Worm (Caenorhabditis elegans) whole organism, L3 larva: ENCODE measurements around the gene ist-1.

ENCODE experiments used
- R02D3.7 ChIP-seq: fragments of 150-350 bp; optimal IDR thresholded peaks from 2 replicates; lab custom pipeline; 2014; ENCODE audit warnings: missing biosample characterization, missing genetic modification characterization
- ZK546.5 ChIP-seq: sonication (generic microtip); optimal IDR thresholded peaks from 2 replicates; lab custom pipeline; 2017; ENCODE audit warnings: missing biosample characterization, missing genetic modification characterization
- aly-2 ChIP-seq: fragments of 150-350 bp; optimal IDR thresholded peaks from 2 replicates; lab custom pipeline; 2014; ENCODE audit warnings: missing biosample characterization, missing genetic modification characterization
- ama-1 ChIP-seq: fragments of 150-350 bp; optimal IDR thresholded peaks from 2 replicates; lab custom pipeline; 2018
- ceh-16 ChIP-seq: sonication (generic microtip); optimal IDR thresholded peaks from 2 replicates; lab custom pipeline; 2017; ENCODE audit warnings: missing biosample characterization, missing genetic modification characterization
- ceh-28 ChIP-seq: fragments of 150-350 bp; optimal IDR thresholded peaks from 2 replicates; lab custom pipeline; 2014; ENCODE audit warnings: missing biosample characterization, missing genetic modification reagents, missing genetic modification characterization
- ceh-82 ChIP-seq: fragments of 150-350 bp; optimal IDR thresholded peaks from 2 replicates; lab custom pipeline; 2014; ENCODE audit warnings: missing biosample characterization, missing genetic modification characterization
- daf-12 ChIP-seq: fragments of 150-350 bp; optimal IDR thresholded peaks from 2 replicates; lab custom pipeline; 2014; ENCODE audit warnings: missing biosample characterization, missing genetic modification reagents, missing genetic modification characterization
- egl-27 ChIP-seq: sonication (generic microtip); optimal IDR thresholded peaks from 4 replicates; lab custom pipeline; 2017; ENCODE audit warnings: missing biosample characterization, missing genetic modification reagents, missing genetic modification characterization
- egl-5 ChIP-seq: fragments of 150-350 bp; optimal IDR thresholded peaks from 2 replicates; lab custom pipeline; 2017; ENCODE audit warnings: missing biosample characterization, missing genetic modification reagents, missing genetic modification characterization, inconsistent platforms
- elt-1 ChIP-seq: fragments of 150-350 bp; optimal IDR thresholded peaks from 2 replicates; lab custom pipeline; 2014; ENCODE audit warnings: missing biosample characterization, missing genetic modification characterization
- elt-2 ChIP-seq: sonication (generic microtip); optimal IDR thresholded peaks from 2 replicates; lab custom pipeline; 2016; ENCODE audit warnings: missing genetic modification reagents, mild to moderate bottlenecking, missing genetic modification characterization, missing compliant biosample characterization
- elt-3 ChIP-seq, 3 experiments: fragments of 150-350 bp in 1 of 3; sonication (generic microtip) in 2 of 3; optimal IDR thresholded peaks; 2 replicates in 2 of 3; 4 replicates in 1 of 3; lab custom pipeline; 2014 to 2017; ENCODE audit warnings: missing biosample characterization in 3 of 3, missing genetic modification characterization in 3 of 3
- eor-1 ChIP-seq, 2 experiments: fragments of 150-350 bp; optimal IDR thresholded peaks; 2 replicates each; lab custom pipeline; 2014 to 2018; ENCODE audit warnings: missing biosample characterization in 2 of 2, missing genetic modification characterization in 2 of 2
- fkh-10 ChIP-seq: sonication (generic microtip); optimal IDR thresholded peaks from 2 replicates; lab custom pipeline; 2017; ENCODE audit warnings: missing biosample characterization, missing genetic modification reagents, missing genetic modification characterization
- fkh-2 ChIP-seq: fragments of 150-350 bp; optimal IDR thresholded peaks from 2 replicates; lab custom pipeline; 2014; ENCODE audit warnings: missing biosample characterization, missing genetic modification reagents, missing genetic modification characterization
- fos-1 ChIP-seq: fragments of 150-350 bp; optimal IDR thresholded peaks from 2 replicates; lab custom pipeline; 2014; ENCODE audit warnings: missing biosample characterization, missing genetic modification characterization
- lin-15B ChIP-seq: fragments of 150-350 bp; optimal IDR thresholded peaks from 2 replicates; lab custom pipeline; 2014; ENCODE audit warnings: missing biosample characterization, missing genetic modification characterization
- lin-39 ChIP-seq: fragments of 150-350 bp; optimal IDR thresholded peaks from 2 replicates; lab custom pipeline; 2018; ENCODE audit warnings: missing biosample characterization, missing genetic modification reagents, missing genetic modification characterization
- lsy-12 ChIP-seq: sonication (generic microtip); optimal IDR thresholded peaks from 2 replicates; lab custom pipeline; 2016; ENCODE audit warnings: mild to moderate bottlenecking, missing genetic modification characterization, missing compliant biosample characterization
- mdl-1 ChIP-seq: fragments of 150-350 bp; optimal IDR thresholded peaks from 2 replicates; lab custom pipeline; 2014; ENCODE audit warnings: missing biosample characterization, missing genetic modification characterization
- mml-1 ChIP-seq: fragments of 150-350 bp; sonication (generic microtip); optimal IDR thresholded peaks from 3 replicates; lab custom pipeline; 2014; ENCODE audit warnings: missing biosample characterization, missing genetic modification characterization
- nfya-1 ChIP-seq: sonication (generic microtip); optimal IDR thresholded peaks from 2 replicates; lab custom pipeline; 2017; ENCODE audit warnings: missing genetic modification characterization, mild to moderate bottlenecking, missing compliant biosample characterization, antibody characterized with exemption, moderate library complexity; ENCODE audit not compliant: insufficient read depth
- nhr-11 ChIP-seq: fragments of 150-350 bp; optimal IDR thresholded peaks from 2 replicates; lab custom pipeline; 2014; ENCODE audit warnings: missing biosample characterization, missing genetic modification characterization
- nhr-12 ChIP-seq: fragments of 150-350 bp; optimal IDR thresholded peaks from 2 replicates; lab custom pipeline; 2014; ENCODE audit warnings: missing biosample characterization, missing genetic modification characterization
- nhr-237 ChIP-seq: fragments of 150-350 bp; optimal IDR thresholded peaks from 2 replicates; lab custom pipeline; 2014; ENCODE audit warnings: missing biosample characterization, missing genetic modification characterization
- nhr-25 ChIP-seq: sonication (generic microtip); optimal IDR thresholded peaks from 2 replicates; lab custom pipeline; 2017; ENCODE audit warnings: missing biosample characterization, missing genetic modification characterization
- nhr-28 ChIP-seq: fragments of 150-350 bp; optimal IDR thresholded peaks from 2 replicates; lab custom pipeline; 2014; ENCODE audit warnings: missing biosample characterization, missing genetic modification characterization
- nhr-43 ChIP-seq: sonication (generic microtip); optimal IDR thresholded peaks from 2 replicates; lab custom pipeline; 2016; ENCODE audit warnings: mild to moderate bottlenecking, missing genetic modification characterization, missing compliant biosample characterization; ENCODE audit not compliant: poor library complexity, severe bottlenecking
- nhr-67 ChIP-seq: fragments of 150-350 bp; optimal IDR thresholded peaks from 2 replicates; lab custom pipeline; 2014; ENCODE audit warnings: missing biosample characterization, missing genetic modification characterization
- nhr-76 ChIP-seq: fragments of 150-350 bp; sonication (generic microtip); optimal IDR thresholded peaks from 5 replicates; lab custom pipeline; 2014; ENCODE audit warnings: missing biosample characterization, missing genetic modification characterization
- nhr-77 ChIP-seq: fragments of 150-350 bp; optimal IDR thresholded peaks from 2 replicates; lab custom pipeline; 2014; ENCODE audit warnings: missing biosample characterization, missing genetic modification characterization
- pha-4 ChIP-seq: fragments of 150-350 bp; optimal IDR thresholded peaks from 2 replicates; lab custom pipeline; 2014; ENCODE audit warnings: missing biosample characterization, missing genetic modification reagents, missing genetic modification characterization
- pqm-1 ChIP-seq: fragments of 150-350 bp; optimal IDR thresholded peaks from 2 replicates; lab custom pipeline; 2017; ENCODE audit warnings: missing biosample characterization, missing genetic modification characterization, inconsistent platforms
- sea-2 ChIP-seq: fragments of 150-350 bp; sonication (generic microtip); optimal IDR thresholded peaks from 4 replicates; lab custom pipeline; 2014; ENCODE audit warnings: missing biosample characterization, missing genetic modification reagents, missing genetic modification characterization
- skn-1 ChIP-seq: fragments of 150-350 bp; optimal IDR thresholded peaks from 2 replicates; lab custom pipeline; 2014; ENCODE audit warnings: missing biosample characterization, missing genetic modification characterization
- tbx-2 ChIP-seq: sonication (generic microtip); optimal IDR thresholded peaks from 2 replicates; lab custom pipeline; 2016; ENCODE audit warnings: mild to moderate bottlenecking, missing genetic modification characterization, missing compliant biosample characterization
- unc-62 ChIP-seq: fragments of 150-350 bp; sonication (generic microtip); optimal IDR thresholded peaks from 4 replicates; lab custom pipeline; 2014; ENCODE audit warnings: missing biosample characterization, missing genetic modification reagents, missing genetic modification characterization
- ztf-11 ChIP-seq: fragments of 150-350 bp; optimal IDR thresholded peaks from 2 replicates; lab custom pipeline; 2014; ENCODE audit warnings: missing biosample characterization, missing genetic modification characterization
- ztf-4 ChIP-seq: fragments of 150-350 bp; optimal IDR thresholded peaks from 2 replicates; lab custom pipeline; 2014; ENCODE audit warnings: missing biosample characterization, missing genetic modification characterization

The ist-1 gene

DNA sequence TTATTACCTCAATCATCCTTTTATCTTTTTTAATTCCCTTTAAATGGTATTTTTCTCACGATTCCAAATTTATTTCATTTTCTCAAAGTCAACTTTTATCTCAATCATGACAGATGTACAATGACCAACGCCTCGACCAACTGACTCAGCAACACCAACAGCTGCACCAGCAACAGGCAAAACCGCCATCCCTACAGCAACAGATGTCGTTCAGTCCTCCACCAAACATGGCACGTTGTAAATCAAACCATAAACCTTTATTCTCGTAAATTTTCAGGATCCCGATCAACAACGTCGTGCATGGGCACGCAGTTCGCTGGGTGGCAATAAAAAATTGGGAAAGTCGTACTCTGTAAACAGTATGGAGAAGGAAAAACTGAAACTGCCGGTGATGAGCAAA lies 36.3 kb downstream of the ist-1 start:
- TF ChIP-seq nfya-1 (tag; lab: Kevin White, UChicago) (no peak), mml-1 (tag; lab: Kevin White, UChicago) (no peak), lin-39 (tag; lab: Kevin White, UChicago) (no peak), ceh-82 (tag; lab: Kevin White, UChicago) (no peak), lin-15B (tag; lab: Kevin White, UChicago) (no peak), tbx-2 (tag; lab: Kevin White, UChicago) (no peak), elt-2 (tag; lab: Kevin White, UChicago) (no peak), mdl-1 (no peak), elt-1 (no peak), pha-4 (tag; lab: Kevin White, UChicago) (no peak)

DNA sequence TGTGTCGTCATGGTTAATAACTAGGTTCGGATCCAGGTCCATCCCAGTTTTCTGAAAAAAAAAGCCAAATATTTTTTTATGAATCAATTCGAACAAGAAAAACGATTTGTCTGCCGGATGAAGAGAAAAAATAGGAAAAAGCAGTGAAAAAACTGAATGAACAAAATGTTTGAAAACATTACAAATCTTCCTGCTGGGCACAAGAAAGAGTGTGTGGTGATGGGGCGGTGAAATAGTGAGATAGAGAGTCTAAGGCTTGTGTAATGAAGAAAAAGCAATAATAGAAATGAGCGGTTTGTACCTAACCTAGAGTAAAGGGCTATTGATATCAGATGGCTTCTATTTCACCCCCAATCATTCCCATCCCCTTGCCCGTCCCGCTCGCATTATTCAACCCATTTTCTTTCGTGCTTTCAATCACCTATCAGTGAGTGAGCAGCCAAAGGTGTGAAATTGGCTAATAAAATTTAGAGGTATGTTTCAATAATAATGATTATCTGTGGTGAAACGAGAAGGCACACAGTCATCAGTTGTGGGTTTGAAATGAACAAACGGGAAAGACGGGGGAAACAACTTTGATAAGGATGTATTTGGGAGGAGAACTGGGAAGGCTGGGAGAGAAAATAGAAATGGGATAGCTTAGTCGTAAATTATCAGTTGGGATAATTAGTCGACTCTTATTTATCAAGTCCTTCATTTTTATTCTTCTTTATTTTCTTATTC lies 44.3 kb downstream of the ist-1 start, which contains the start of gene bar-1:
Gene bar-1 (minus strand): TSS at position 51 of the 723 bp plus-strand sequence.
- TF ChIP-seq nhr-25, result no peak
- TF ChIP-seq elt-1, result no peak
- TF ChIP-seq elt-2 (tag; lab: Kevin White, UChicago), result peak; percentile 58
- TF ChIP-seq elt-3 (tag; optimal IDR thresholded peaks at IDR 0.05; lab: Kevin White, UChicago), result no peak
- no peak for TF ChIP-seq pha-4 (tag; lab: Kevin White, UChicago)

DNA sequence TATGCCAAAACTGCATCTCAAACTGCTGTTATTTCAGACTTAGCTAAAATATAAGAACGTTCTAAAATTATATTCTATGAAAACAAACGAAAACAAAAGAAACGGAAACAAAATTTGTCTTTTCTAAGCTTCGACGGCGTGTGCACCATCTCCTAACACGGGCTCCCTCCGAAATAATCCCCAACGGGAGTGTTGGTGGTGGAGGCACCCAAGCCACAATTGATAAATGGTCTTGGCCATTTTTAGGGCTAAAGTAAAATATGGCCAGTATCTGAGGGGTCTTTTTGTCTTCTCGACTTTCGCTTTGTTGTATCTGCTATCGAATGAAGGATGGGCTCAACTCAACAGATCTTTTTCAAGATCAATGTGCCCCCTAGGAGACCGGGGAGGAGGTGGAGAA lies 48.9 kb downstream of the ist-1 start:
- TF ChIP-seq nhr-77, result no peak
- peak; percentile 55 for TF ChIP-seq lin-39 (tag; lab: Kevin White, UChicago)

DNA sequence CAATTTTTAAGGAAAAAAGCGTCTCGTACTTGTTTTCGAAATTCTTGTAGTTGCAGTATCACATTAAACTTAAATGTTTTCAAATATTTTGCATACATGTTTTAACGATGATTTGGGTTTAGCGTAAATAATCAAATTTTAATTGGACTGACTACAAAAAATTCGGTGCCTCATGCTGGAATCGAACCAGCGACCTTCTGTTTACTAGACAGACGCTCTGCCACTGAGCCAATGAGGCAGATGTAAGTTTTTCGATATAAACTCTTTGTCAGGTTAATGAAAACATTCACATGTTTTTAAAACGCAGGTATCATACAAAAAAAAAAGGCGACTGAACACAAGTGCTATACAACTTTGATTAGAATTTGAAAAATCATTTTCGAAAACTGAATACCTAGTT lies 50.4 kb downstream of the ist-1 start:
- no peak for TF ChIP-seq nhr-67
- no peak for TF ChIP-seq sea-2 (GFP tag; lab: Kevin White, UChicago)
- TF ChIP-seq egl-5 (tag; lab: Kevin White, UChicago), result no peak
- peak; percentile 27 for TF ChIP-seq pqm-1 (tag; lab: Kevin White, UChicago)
- no peak for TF ChIP-seq lsy-12 (tag; lab: Kevin White, UChicago)
- no peak for TF ChIP-seq mdl-1
- TF ChIP-seq eor-1 (tag; optimal IDR thresholded peaks at IDR 0.05; lab: Kevin White, UChicago), result no peak
- peak; percentile 25 for TF ChIP-seq nhr-43 (tag; lab: Kevin White, UChicago)
- peak; percentile 29 for TF ChIP-seq elt-2 (tag; lab: Kevin White, UChicago)
- TF ChIP-seq, all 47 proteins: peak for 3

DNA sequence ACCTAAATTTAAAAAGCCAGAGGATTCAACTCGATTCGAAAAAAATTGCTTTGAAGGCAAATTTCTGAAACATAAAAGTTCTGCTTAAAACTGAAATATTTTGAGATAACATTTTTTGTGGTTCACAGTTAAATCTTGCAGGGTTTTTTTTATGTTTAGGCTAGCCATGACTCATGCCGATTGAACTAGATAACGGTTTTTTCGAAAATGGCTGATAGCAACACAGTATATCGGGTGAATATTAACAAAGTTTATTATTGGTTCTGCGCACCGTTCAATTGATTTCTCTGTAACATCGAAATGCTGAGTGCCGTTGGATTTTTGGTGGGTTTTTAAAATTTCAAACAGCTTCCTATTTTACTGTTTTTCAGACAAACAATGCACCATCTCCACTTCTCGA lies 50.9 kb downstream of the ist-1 start, which contains the start of gene F43E12.1:
Gene F43E12.1 (plus strand): TSS at position 301 of the 400 bp plus-strand sequence.
- no peak for TF ChIP-seq pqm-1 (tag; lab: Kevin White, UChicago)
- no peak for TF ChIP-seq nfya-1 (tag; lab: Kevin White, UChicago)
- no peak for TF ChIP-seq unc-62
- TF ChIP-seq daf-12 (tag; lab: Kevin White, UChicago), result no peak
- TF ChIP-seq fkh-10 (GFP tag; lab: Kevin White, UChicago), result no peak
- no peak for TF ChIP-seq lin-15B (tag; lab: Kevin White, UChicago)
- TF ChIP-seq egl-27 (tag; lab: Kevin White, UChicago), result no peak
- TF ChIP-seq ztf-11 (tag; lab: Kevin White, UChicago), result no peak
- TF ChIP-seq tbx-2 (tag; lab: Kevin White, UChicago), result no peak
- no peak for TF ChIP-seq sea-2 (GFP tag; lab: Kevin White, UChicago)
- no peak for TF ChIP-seq ama-1
- TF ChIP-seq fos-1 (tag; lab: Kevin White, UChicago), result no peak
- no peak for TF ChIP-seq ceh-16
- no peak for TF ChIP-seq nhr-12 (tag; lab: Kevin White, UChicago)
- no peak for TF ChIP-seq nhr-77

DNA sequence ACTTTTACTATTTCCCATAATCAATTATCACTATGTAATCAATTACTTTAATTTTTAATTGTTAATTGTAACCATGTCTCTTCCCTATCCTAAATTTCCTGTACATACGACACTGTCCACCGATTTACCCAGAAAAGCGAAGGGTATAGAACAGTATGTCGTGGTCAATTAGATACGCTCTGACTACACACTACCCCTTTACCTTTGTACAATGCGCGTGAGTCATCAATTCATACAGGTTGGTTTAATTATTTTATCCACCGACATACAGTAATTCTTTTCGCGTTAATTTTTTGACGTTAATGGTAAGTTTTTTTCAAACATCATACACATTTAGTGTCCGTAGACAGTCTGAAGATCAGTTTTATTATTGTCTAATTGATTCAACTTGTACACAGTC lies 55.2 kb downstream of the ist-1 start:
- TF ChIP-seq lin-15B (tag; lab: Kevin White, UChicago) (peak; percentile 13), ceh-28 (tag; lab: Kevin White, UChicago) (peak; percentile 93), nhr-12 (tag; lab: Kevin White, UChicago) (no peak), lin-39 (tag; lab: Kevin White, UChicago) (peak; percentile 69), lsy-12 (tag; lab: Kevin White, UChicago) (peak; percentile 93), mdl-1 (peak; percentile 12), sea-2 (GFP tag; lab: Kevin White, UChicago) (no peak), aly-2 (peak; percentile 67), nhr-11 (tag; lab: Kevin White, UChicago) (no peak), nhr-28 (tag; lab: Kevin White, UChicago) (peak; percentile 79), nhr-237 (tag; lab: Kevin White, UChicago) (peak; percentile 13), eor-1 (tag; optimal IDR thresholded peaks at IDR 0.05; lab: Kevin White, UChicago) (no peak), nhr-67 (no peak), ZK546.5 (tag; lab: Kevin White, UChicago) (no peak), fkh-2 (tag; lab: Kevin White, UChicago) (no peak), skn-1 (tag; lab: Kevin White, UChicago) (peak; percentile 77), nhr-25 (peak; percentile 96), egl-27 (tag; lab: Kevin White, UChicago) (peak; percentile 74), egl-5 (tag; lab: Kevin White, UChicago) (peak; percentile 63), R02D3.7 (tag; lab: Kevin White, UChicago) (peak; percentile 65), ztf-4 (peak; percentile 33), nhr-76 (tag; lab: Kevin White, UChicago) (peak; percentile 73)
